Fruit fly (Drosophila melanogaster) whole organism, embryonic: Measurements from ENCODE around the gene CG5934.

Experiments
- Aef1 ChIP-seq: fragments of 200-800 bp; sonication (Bioruptor generic); IDR thresholded peaks from 3 replicates; pipeline ENCODE4 v1.3.6; 2022; ENCODE audit warnings: missing biosample characterization, missing genetic modification characterization
- Bteb2 ChIP-seq: fragments of 200-800 bp; sonication (Bioruptor generic); optimal IDR thresholded peaks from 2 replicates; lab custom pipeline; 2016; ENCODE audit warnings: missing biosample characterization, missing genetic modification characterization
- CG10366 ChIP-seq: fragments of 200-800 bp; sonication (Bioruptor generic); IDR thresholded peaks from 2 replicates; pipeline ENCODE4 v1.3.6; 2022; ENCODE audit warnings: missing biosample characterization, missing genetic modification characterization
- CG10431 ChIP-seq: fragments of 200-800 bp; sonication (Bioruptor generic); optimal IDR thresholded peaks from 3 replicates; lab custom pipeline; 2018; ENCODE audit warnings: missing biosample characterization, mild to moderate bottlenecking, missing genetic modification characterization
- CG11456 ChIP-seq: fragments of 200-800 bp; sonication (Bioruptor generic); IDR thresholded peaks from 3 replicates; pipeline ENCODE4 v1.3.6; 2022; ENCODE audit warnings: missing biosample characterization, missing genetic modification characterization
- CG1792 ChIP-seq: fragments of 200-800 bp; sonication (Bioruptor generic); optimal IDR thresholded peaks from 2 replicates; lab custom pipeline; 2016; ENCODE audit warnings: missing biosample characterization, missing genetic modification characterization
- CG18619 ChIP-seq: fragments of 200-800 bp; sonication (Bioruptor generic); optimal IDR thresholded peaks from 3 replicates; lab custom pipeline; 2017; ENCODE audit warnings: missing biosample characterization, mild to moderate bottlenecking, missing genetic modification characterization
- CG30403 ChIP-seq: fragments of 200-800 bp; sonication (Bioruptor generic); optimal IDR thresholded peaks from 3 replicates; lab custom pipeline; 2016; ENCODE audit warnings: missing biosample characterization, missing genetic modification characterization
- CG3407 ChIP-seq: fragments of 200-800 bp; sonication (Bioruptor generic); optimal IDR thresholded peaks from 2 replicates; lab custom pipeline; 2018; ENCODE audit warnings: missing biosample characterization, mild to moderate bottlenecking, missing genetic modification characterization
- CG3838 ChIP-seq: fragments of 200-800 bp; sonication (Bioruptor generic); optimal IDR thresholded peaks from 3 replicates; lab custom pipeline; 2016; ENCODE audit warnings: missing biosample characterization, missing genetic modification characterization
- CG3995 ChIP-seq: fragments of 200-800 bp; sonication (Bioruptor generic); optimal IDR thresholded peaks from 3 replicates; lab custom pipeline; 2016; ENCODE audit warnings: missing biosample characterization, missing genetic modification characterization
- CG5953 ChIP-seq: fragments of 200-800 bp; sonication (Bioruptor generic); IDR thresholded peaks from 2 replicates; pipeline ENCODE4 v1.3.6; 2022; ENCODE audit warnings: missing biosample characterization, missing genetic modification characterization
- CG6175 ChIP-seq: fragments of 200-800 bp; sonication (Bioruptor generic); IDR thresholded peaks from 3 replicates; pipeline ENCODE4 v1.3.6; 2022; ENCODE audit warnings: missing biosample characterization, missing genetic modification characterization
- CG6791 ChIP-seq: fragments of 200-800 bp; sonication (Bioruptor generic); IDR thresholded peaks from 3 replicates; pipeline ENCODE4 v1.3.6; 2022; ENCODE audit warnings: missing biosample characterization, missing genetic modification characterization; ENCODE audit not compliant: partially characterized antibody
- CG9727 ChIP-seq: fragments of 200-800 bp; sonication (Bioruptor generic); optimal IDR thresholded peaks from 3 replicates; lab custom pipeline; 2017; ENCODE audit warnings: missing biosample characterization, mild to moderate bottlenecking, missing genetic modification characterization
- Camta ChIP-seq: fragments of 200-800 bp; sonication (Bioruptor generic); optimal IDR thresholded peaks from 2 replicates; lab custom pipeline; 2016; ENCODE audit warnings: missing biosample characterization, missing genetic modification characterization
- Chrac-16 ChIP-seq: fragments of 200-800 bp; sonication (Bioruptor generic); optimal IDR thresholded peaks from 3 replicates; lab custom pipeline; 2016; ENCODE audit warnings: missing biosample characterization, missing genetic modification characterization
- D19A ChIP-seq: fragments of 200-800 bp; optimal IDR thresholded peaks from 3 replicates; lab custom pipeline; 2019; ENCODE audit warnings: missing biosample characterization, mild to moderate bottlenecking, missing genetic modification characterization, moderate library complexity
- Dbx ChIP-seq: fragments of 200-800 bp; sonication (Bioruptor generic); IDR thresholded peaks from 3 replicates; pipeline ENCODE4 v1.3.6; 2022; ENCODE audit warnings: missing biosample characterization, missing genetic modification characterization
- Dip2 ChIP-seq: fragments of 200-800 bp; sonication (Bioruptor generic); IDR thresholded peaks from 2 replicates; pipeline ENCODE4 v1.3.6; 2022; ENCODE audit warnings: missing biosample characterization, missing genetic modification characterization
- Dref ChIP-seq: fragments of 200-800 bp; sonication (Bioruptor generic); IDR thresholded peaks from 2 replicates; pipeline ENCODE4 v1.3.6; 2022; ENCODE audit warnings: missing biosample characterization, missing genetic modification characterization
- Ets97D ChIP-seq: fragments of 200-800 bp; sonication (Bioruptor generic); optimal IDR thresholded peaks from 3 replicates; lab custom pipeline; 2016; ENCODE audit warnings: missing biosample characterization, missing genetic modification characterization
- HmgZ ChIP-seq: fragments of 200-800 bp; sonication (Bioruptor generic); optimal IDR thresholded peaks from 2 replicates; lab custom pipeline; 2018; ENCODE audit warnings: missing biosample characterization, mild to moderate bottlenecking, missing genetic modification characterization
- Hr39 ChIP-seq: fragments of >200 bp; optimal IDR thresholded peaks from 2 replicates; lab custom pipeline; 2017
- MBD-R2 ChIP-seq: fragments of 200-800 bp; sonication (Bioruptor generic); IDR thresholded peaks from 2 replicates; pipeline ENCODE4 v1.3.6; 2022; ENCODE audit warnings: missing biosample characterization, missing genetic modification characterization
- MTF-1 ChIP-seq: fragments of 200-800 bp; sonication (Bioruptor generic); optimal IDR thresholded peaks from 2 replicates; lab custom pipeline; 2018; ENCODE audit warnings: missing biosample characterization, mild to moderate bottlenecking, missing genetic modification characterization, borderline replicate concordance
- Mad ChIP-seq: fragments of 200-800 bp; sonication (Bioruptor generic); optimal IDR thresholded peaks from 2 replicates; lab custom pipeline; 2016; ENCODE audit warnings: missing biosample characterization, missing genetic modification characterization
- Max ChIP-seq: fragments of 200-800 bp; sonication (Bioruptor generic); optimal IDR thresholded peaks from 2 replicates; lab custom pipeline; 2016; ENCODE audit warnings: missing biosample characterization, mild to moderate bottlenecking, missing genetic modification characterization
- Neu2 ChIP-seq: fragments of 200-800 bp; sonication (Bioruptor generic); optimal IDR thresholded peaks from 3 replicates; lab custom pipeline; 2016; ENCODE audit warnings: missing biosample characterization, missing genetic modification characterization, borderline replicate concordance
- PHDP ChIP-seq: fragments of 200-800 bp; sonication (Bioruptor generic); optimal IDR thresholded peaks from 3 replicates; lab custom pipeline; 2018; ENCODE audit warnings: missing biosample characterization, mild to moderate bottlenecking, missing genetic modification characterization, moderate library complexity
- Side ChIP-seq: fragments of 200-800 bp; sonication (Bioruptor generic); optimal IDR thresholded peaks from 2 replicates; lab custom pipeline; 2016; ENCODE audit warnings: missing biosample characterization, missing genetic modification characterization
- Taf1 ChIP-seq: fragments of 200-800 bp; sonication (Bioruptor generic); IDR thresholded peaks from 2 replicates; pipeline ENCODE4 v1.3.6; 2022; ENCODE audit warnings: missing biosample characterization, missing genetic modification characterization
- bsh ChIP-seq, 2 experiments: fragments of 200-800 bp; sonication (Bioruptor generic); optimal IDR thresholded peaks; 2 replicates each; lab custom pipeline; 2017 to 2018; ENCODE audit warnings: mild to moderate bottlenecking in 2 of 2, missing biosample characterization in 2 of 2, missing genetic modification characterization in 2 of 2, moderate library complexity in 1 of 2
- cato ChIP-seq: fragments of 200-800 bp; sonication (Bioruptor generic); optimal IDR thresholded peaks from 2 replicates; lab custom pipeline; 2016; ENCODE audit warnings: missing biosample characterization, missing genetic modification characterization, borderline replicate concordance
- cg ChIP-seq: fragments of 200-800 bp; sonication (Bioruptor generic); optimal IDR thresholded peaks from 3 replicates; lab custom pipeline; 2019; ENCODE audit warnings: missing biosample characterization, mild to moderate bottlenecking, missing genetic modification characterization, moderate library complexity
- ci ChIP-seq: fragments of 200-800 bp; sonication (Bioruptor generic); IDR thresholded peaks from 3 replicates; pipeline ENCODE4 v1.3.6; 2022; ENCODE audit warnings: missing biosample characterization, missing genetic modification characterization
- dmrt11E ChIP-seq: fragments of 200-800 bp; sonication (Bioruptor generic); optimal IDR thresholded peaks from 3 replicates; lab custom pipeline; 2018; ENCODE audit warnings: missing biosample characterization, mild to moderate bottlenecking, missing genetic modification characterization, moderate library complexity
- dmrt99B ChIP-seq: fragments of 200-800 bp; sonication (Bioruptor generic); optimal IDR thresholded peaks from 2 replicates; lab custom pipeline; 2018; ENCODE audit warnings: missing biosample characterization, mild to moderate bottlenecking, missing genetic modification characterization, moderate library complexity
- ems ChIP-seq: fragments of 200-800 bp; sonication (Bioruptor generic); optimal IDR thresholded peaks from 3 replicates; lab custom pipeline; 2016; ENCODE audit warnings: missing biosample characterization, missing genetic modification characterization
- eve ChIP-seq, 2 experiments: fragments of >200 bp; optimal IDR thresholded peaks; 2 replicates each; lab custom pipeline; 2017; ENCODE audit warnings: missing biosample characterization in 2 of 2, missing genetic modification characterization in 2 of 2
- gcm ChIP-seq: fragments of 200-800 bp; sonication (Bioruptor generic); optimal IDR thresholded peaks from 2 replicates; lab custom pipeline; 2019; ENCODE audit warnings: missing biosample characterization, mild to moderate bottlenecking, missing genetic modification characterization, moderate library complexity
- gfzf ChIP-seq: fragments of 200-800 bp; sonication (Bioruptor generic); optimal IDR thresholded peaks from 2 replicates; lab custom pipeline; 2016; ENCODE audit warnings: missing biosample characterization, mild to moderate bottlenecking, missing genetic modification characterization, moderate library complexity
- gsb ChIP-seq: fragments of 200-800 bp; sonication (Bioruptor generic); IDR thresholded peaks from 2 replicates; pipeline ENCODE4 v1.3.6; 2022; ENCODE audit warnings: missing biosample characterization, missing genetic modification characterization
- hbn ChIP-seq: fragments of 200-800 bp; sonication (Bioruptor generic); IDR thresholded peaks from 2 replicates; pipeline ENCODE4 v1.3.6; 2022; ENCODE audit warnings: missing biosample characterization, missing genetic modification characterization; ENCODE audit not compliant: partially characterized antibody
- lbe ChIP-seq: fragments of 200-800 bp; sonication (Bioruptor generic); optimal IDR thresholded peaks from 2 replicates; lab custom pipeline; 2016; ENCODE audit warnings: missing biosample characterization, mild to moderate bottlenecking, missing genetic modification characterization
- luna ChIP-seq: fragments of 200-800 bp; sonication (Bioruptor generic); optimal IDR thresholded peaks from 2 replicates; lab custom pipeline; 2016; ENCODE audit warnings: missing biosample characterization, missing genetic modification characterization
- pfk ChIP-seq: fragments of 200-800 bp; sonication (Bioruptor generic); optimal IDR thresholded peaks from 2 replicates; lab custom pipeline; 2018; ENCODE audit warnings: missing biosample characterization, mild to moderate bottlenecking, missing genetic modification characterization, moderate library complexity
- pnt ChIP-seq: fragments of 200-800 bp; sonication (Bioruptor generic); optimal IDR thresholded peaks from 3 replicates; lab custom pipeline; 2016; ENCODE audit warnings: missing biosample characterization, missing genetic modification characterization
- sqz ChIP-seq: fragments of 200-800 bp; sonication (Bioruptor generic); optimal IDR thresholded peaks from 3 replicates; lab custom pipeline; 2018; ENCODE audit warnings: missing biosample characterization, mild to moderate bottlenecking, missing genetic modification characterization
- wek ChIP-seq: fragments of 200-800 bp; sonication (Bioruptor generic); optimal IDR thresholded peaks from 3 replicates; lab custom pipeline; 2018; ENCODE audit warnings: missing biosample characterization, mild to moderate bottlenecking, missing genetic modification characterization, moderate library complexity

CG5934 gene

DNA sequence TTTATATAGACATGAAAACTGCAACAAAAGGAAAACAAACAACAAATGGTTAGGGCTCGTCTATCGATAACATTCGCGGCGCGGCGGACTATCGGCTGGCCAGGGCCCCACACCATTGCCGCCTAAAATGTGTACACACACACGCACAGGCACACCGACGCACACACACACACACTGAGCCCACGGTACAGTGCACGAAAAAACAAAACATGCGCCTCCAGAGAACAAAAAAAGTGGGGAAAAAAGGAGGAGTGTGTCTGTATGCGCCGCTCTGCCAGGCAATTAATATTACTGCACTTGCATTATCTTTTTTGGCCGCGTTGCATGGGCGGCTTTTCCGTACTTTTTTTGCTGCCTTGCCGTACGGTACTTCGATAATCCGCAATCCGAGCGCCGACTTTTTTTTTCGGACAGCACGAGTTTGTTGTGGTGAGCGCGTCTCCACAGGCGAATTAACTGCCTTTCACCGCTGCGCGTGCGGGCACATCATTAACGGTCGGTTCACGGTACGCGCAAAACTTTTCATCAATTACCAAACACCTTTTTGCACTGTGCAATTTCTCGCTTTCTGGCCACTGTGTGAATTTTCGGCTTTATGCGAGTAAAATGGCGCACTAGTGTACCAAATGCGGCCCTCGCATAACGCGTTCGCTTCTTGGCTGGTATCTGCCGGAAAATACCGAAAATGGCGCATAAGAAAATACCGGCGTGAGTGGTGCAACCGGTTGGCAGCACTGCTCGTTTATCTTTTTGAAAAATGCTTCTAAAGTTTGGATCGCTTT, 9.9 kb upstream of the CG5934 start, which contains the start of gene woc (continued):
- TF ChIP-seq PHDP (tag; lab: Kevin White, UChicago) (no peak), Hr39 (lab: Kevin White, UChicago) (no peak), Ets97D (peak; percentile 76), dmrt11E (tag; lab: Kevin White, UChicago) (no peak), CG18619 (GFP tag; lab: Kevin White, UChicago) (peak; percentile 61), Camta (GFP tag; lab: Kevin White, UChicago) (peak; percentile 36), HmgZ (tag; lab: Kevin White, UChicago) (peak; percentile 49), gcm (GFP tag; lab: Kevin White, UChicago) (no peak), CG9727 (peak; percentile 64), Dref (GFP tag; lab: Robert Waterston, UW) (peak; percentile 95), Chrac-16 (peak; percentile 9), MBD-R2 (GFP tag; lab: Robert Waterston, UW) (peak; percentile 83), lbe (no peak), D19A (tag; lab: Kevin White, UChicago) (no peak), CG10366 (GFP tag; lab: Robert Waterston, UW) (peak; percentile 20; the same call in 1 of the 2 replicates), cg (GFP tag; lab: Kevin White, UChicago) (peak; percentile 98), bsh (GFP tag; optimal IDR thresholded peaks at IDR 0.05; lab: Kevin White, UChicago) (peak; percentile 30 to 92), Taf1 (GFP tag; lab: Robert Waterston, UW) (peak; percentile 18; the same call in 1 of the 2 replicates), ems (GFP tag; lab: Kevin White, UChicago) (no peak), CG3838 (no peak), ci (peak; percentile 69; the same call in 2 of the 3 replicates), Dbx (GFP tag; lab: Robert Waterston, UW) (peak; percentile 68), cato (GFP tag; lab: Kevin White, UChicago) (no peak), pfk (GFP tag; lab: Kevin White, UChicago) (no peak), CG6791 (GFP tag; lab: Robert Waterston, UW) (peak; percentile 87), sqz (GFP tag; lab: Kevin White, UChicago) (peak; percentile 87), gsb (no peak), Max (GFP tag; lab: Kevin White, UChicago) (peak; percentile 48), Aef1 (GFP tag; lab: Robert Waterston, UW) (peak; percentile 57; the same call in 2 of the 3 replicates), CG6175 (GFP tag; lab: Robert Waterston, UW) (no peak), CG30403 (GFP tag; lab: Kevin White, UChicago) (peak; percentile 73), eve (GFP tag; optimal IDR thresholded peaks at IDR 0.05; lab: Kevin White, UChicago) (peak in 1 of 2 experiments; percentile 52), MTF-1 (GFP tag; lab: Kevin White, UChicago) (no peak), Mad (GFP tag; lab: Kevin White, UChicago) (no peak), CG1792 (GFP tag; lab: Kevin White, UChicago) (peak; percentile 5), Side (GFP tag; lab: Kevin White, UChicago) (peak; percentile 65), CG11456 (peak; percentile 56; the same call in 1 of the 3 replicates), pnt (GFP tag; lab: Kevin White, UChicago) (peak; percentile 50), CG10431 (no peak), CG3407 (GFP tag; lab: Kevin White, UChicago) (peak; percentile 8), CG5953 (GFP tag; lab: Robert Waterston, UW) (no peak), wek (GFP tag; lab: Kevin White, UChicago) (no peak), gfzf (GFP tag; lab: Kevin White, UChicago) (peak; percentile 96), Dip2 (GFP tag; lab: Robert Waterston, UW) (no peak), hbn (GFP tag; lab: Robert Waterston, UW) (peak; percentile 71), Bteb2 (GFP tag; lab: Kevin White, UChicago) (peak; percentile 49), dmrt99B (no peak), luna (GFP tag; lab: Kevin White, UChicago) (no peak), CG3995 (GFP tag; lab: Kevin White, UChicago) (no peak), Neu2 (GFP tag; lab: Kevin White, UChicago) (no peak)
